Fruit fly (Drosophila melanogaster) whole organism, embryonic: ENCODE results near the gene Bub1.

Experiments used
- Bteb2 ChIP-seq: fragments of 200-800 bp; sonication (Bioruptor generic); optimal IDR thresholded peaks from 2 replicates; lab custom pipeline; 2016; ENCODE audit warnings: missing biosample characterization, missing genetic modification characterization
- CG10431 ChIP-seq: fragments of 200-800 bp; sonication (Bioruptor generic); optimal IDR thresholded peaks from 3 replicates; lab custom pipeline; 2018; ENCODE audit warnings: missing biosample characterization, mild to moderate bottlenecking, missing genetic modification characterization
- CG10654 ChIP-seq: fragments of 200-800 bp; sonication (Bioruptor generic); optimal IDR thresholded peaks from 2 replicates; lab custom pipeline; 2016; ENCODE audit warnings: missing biosample characterization, missing genetic modification characterization
- CG11398 ChIP-seq: fragments of 200-800 bp; sonication (Bioruptor generic); optimal IDR thresholded peaks from 2 replicates; lab custom pipeline; 2016; ENCODE audit warnings: missing biosample characterization, missing genetic modification characterization
- CG11504 ChIP-seq: fragments of 200-800 bp; sonication (Bioruptor generic); optimal IDR thresholded peaks from 3 replicates; lab custom pipeline; 2019; ENCODE audit warnings: missing biosample characterization, mild to moderate bottlenecking, missing genetic modification characterization, moderate library complexity
- CG12071 ChIP-seq: fragments of 200-800 bp; sonication (Bioruptor generic); optimal IDR thresholded peaks from 3 replicates; lab custom pipeline; 2018; ENCODE audit warnings: missing biosample characterization, mild to moderate bottlenecking, missing genetic modification characterization
- CG12104 ChIP-seq: fragments of 200-800 bp; sonication (Bioruptor generic); optimal IDR thresholded peaks from 3 replicates; lab custom pipeline; 2016; ENCODE audit warnings: missing biosample characterization, missing genetic modification characterization
- CG12942 ChIP-seq: fragments of 200-800 bp; sonication (Bioruptor generic); optimal IDR thresholded peaks from 3 replicates; lab custom pipeline; 2016; ENCODE audit warnings: missing biosample characterization, missing genetic modification characterization
- CG15269 ChIP-seq: fragments of 200-800 bp; sonication (Bioruptor generic); optimal IDR thresholded peaks from 2 replicates; lab custom pipeline; 2018; ENCODE audit warnings: missing biosample characterization, mild to moderate bottlenecking, missing genetic modification characterization, moderate library complexity
- CG16813 ChIP-seq: fragments of 200-800 bp; sonication (Bioruptor generic); IDR thresholded peaks from 3 replicates; pipeline ENCODE4 v1.3.6; 2022; ENCODE audit warnings: missing biosample characterization, missing genetic modification characterization; ENCODE audit not compliant: partially characterized antibody
- CG1792 ChIP-seq: fragments of 200-800 bp; sonication (Bioruptor generic); optimal IDR thresholded peaks from 2 replicates; lab custom pipeline; 2016; ENCODE audit warnings: missing biosample characterization, missing genetic modification characterization
- CG2199 ChIP-seq: fragments of 200-800 bp; sonication (Bioruptor generic); IDR thresholded peaks from 3 replicates; pipeline ENCODE4 v1.3.6; 2022; ENCODE audit warnings: missing biosample characterization, missing genetic modification characterization
- CG3847 ChIP-seq: fragments of 200-800 bp; sonication (Bioruptor generic); IDR thresholded peaks from 2 replicates; pipeline ENCODE4 v1.3.6; 2022; ENCODE audit warnings: missing biosample characterization, missing genetic modification characterization
- CG4617 ChIP-seq: fragments of 200-800 bp; sonication (Bioruptor generic); optimal IDR thresholded peaks from 3 replicates; lab custom pipeline; 2016; ENCODE audit warnings: missing biosample characterization, missing genetic modification characterization, borderline replicate concordance
- CG5245 ChIP-seq: fragments of 200-800 bp; sonication (Bioruptor generic); optimal IDR thresholded peaks from 3 replicates; lab custom pipeline; 2016; ENCODE audit warnings: missing biosample characterization, missing genetic modification characterization
- CG6689 ChIP-seq: fragments of 200-800 bp; sonication (Bioruptor generic); IDR thresholded peaks from 2 replicates; pipeline ENCODE4 v1.3.6; 2022; ENCODE audit warnings: missing biosample characterization, missing genetic modification characterization
- CG6854 ChIP-seq: fragments of 200-800 bp; sonication (Bioruptor generic); optimal IDR thresholded peaks from 3 replicates; lab custom pipeline; 2017; ENCODE audit warnings: missing biosample characterization, mild to moderate bottlenecking, missing genetic modification characterization
- CG9727 ChIP-seq: fragments of 200-800 bp; sonication (Bioruptor generic); optimal IDR thresholded peaks from 3 replicates; lab custom pipeline; 2017; ENCODE audit warnings: missing biosample characterization, mild to moderate bottlenecking, missing genetic modification characterization
- CHES-1-like ChIP-seq: fragments of 200-800 bp; sonication (Bioruptor generic); optimal IDR thresholded peaks from 2 replicates; lab custom pipeline; 2016; ENCODE audit warnings: missing biosample characterization, missing genetic modification characterization
- D19B ChIP-seq: fragments of 200-800 bp; sonication (Bioruptor generic); optimal IDR thresholded peaks from 2 replicates; lab custom pipeline; 2017; ENCODE audit warnings: missing biosample characterization, mild to moderate bottlenecking, missing genetic modification characterization
- Dad ChIP-seq: fragments of 200-800 bp; sonication (Bioruptor generic); optimal IDR thresholded peaks from 3 replicates; lab custom pipeline; 2016; ENCODE audit warnings: missing biosample characterization, missing genetic modification characterization
- Dbx ChIP-seq: fragments of 200-800 bp; sonication (Bioruptor generic); IDR thresholded peaks from 3 replicates; pipeline ENCODE4 v1.3.6; 2022; ENCODE audit warnings: missing biosample characterization, missing genetic modification characterization
- Fer1 ChIP-seq: fragments of 200-800 bp; sonication (Bioruptor generic); optimal IDR thresholded peaks from 2 replicates; lab custom pipeline; 2017; ENCODE audit warnings: missing biosample characterization, mild to moderate bottlenecking, missing genetic modification characterization
- MBD-R2 ChIP-seq: fragments of 200-800 bp; sonication (Bioruptor generic); IDR thresholded peaks from 2 replicates; pipeline ENCODE4 v1.3.6; 2022; ENCODE audit warnings: missing biosample characterization, missing genetic modification characterization
- Oaz ChIP-seq: fragments of 200-800 bp; sonication (Bioruptor generic); IDR thresholded peaks from 2 replicates; pipeline ENCODE4 v1.3.6; 2022; ENCODE audit warnings: missing biosample characterization, missing genetic modification characterization
- Oli ChIP-seq: fragments of 200-800 bp; sonication (Bioruptor generic); optimal IDR thresholded peaks from 2 replicates; lab custom pipeline; 2018; ENCODE audit warnings: missing biosample characterization, mild to moderate bottlenecking, missing genetic modification characterization, moderate library complexity
- Pdp1 ChIP-seq, 2 experiments: fragments of 200-800 bp; sonication (Bioruptor generic); optimal IDR thresholded peaks; 3 replicates each; lab custom pipeline; 2016; ENCODE audit warnings: missing biosample characterization in 2 of 2, missing genetic modification characterization in 2 of 2, mild to moderate bottlenecking in 1 of 2, moderate library complexity in 1 of 2
- Ptx1 ChIP-seq: fragments of 200-800 bp; sonication (Bioruptor generic); IDR thresholded peaks from 2 replicates; pipeline ENCODE4 v1.3.6; 2022; ENCODE audit warnings: missing biosample characterization, missing genetic modification characterization
- Sox102F ChIP-seq: fragments of 200-800 bp; sonication (Bioruptor generic); optimal IDR thresholded peaks from 2 replicates; lab custom pipeline; 2018; ENCODE audit warnings: missing biosample characterization, mild to moderate bottlenecking, missing genetic modification characterization, moderate library complexity
- al ChIP-seq: fragments of 200-800 bp; sonication (Bioruptor generic); IDR thresholded peaks from 2 replicates; pipeline ENCODE4 v1.3.6; 2022; ENCODE audit warnings: missing biosample characterization, missing genetic modification characterization
- aop ChIP-seq: fragments of 200-800 bp; sonication (Bioruptor generic); IDR thresholded peaks from 2 replicates; pipeline ENCODE4 v1.3.6; 2022; ENCODE audit warnings: missing biosample characterization, missing genetic modification characterization
- bsh ChIP-seq, 2 experiments: fragments of 200-800 bp; sonication (Bioruptor generic); optimal IDR thresholded peaks; 2 replicates each; lab custom pipeline; 2017 to 2018; ENCODE audit warnings: mild to moderate bottlenecking in 2 of 2, missing biosample characterization in 2 of 2, missing genetic modification characterization in 2 of 2, moderate library complexity in 1 of 2
- chif ChIP-seq, 2 experiments: fragments of 200-800 bp; sonication (Bioruptor generic); optimal IDR thresholded peaks; 3 replicates each; lab custom pipeline; 2016; ENCODE audit warnings: missing biosample characterization in 2 of 2, missing genetic modification characterization in 2 of 2
- corto ChIP-seq: fragments of 200-800 bp; sonication (Bioruptor generic); optimal IDR thresholded peaks from 2 replicates; lab custom pipeline; 2016; ENCODE audit warnings: missing biosample characterization, mild to moderate bottlenecking, missing genetic modification characterization, moderate library complexity
- emc ChIP-seq: fragments of 200-800 bp; sonication (Bioruptor generic); optimal IDR thresholded peaks from 2 replicates; lab custom pipeline; 2016; ENCODE audit warnings: missing biosample characterization, missing genetic modification characterization
- fd96Cb ChIP-seq: fragments of 200-800 bp; sonication (Bioruptor generic); optimal IDR thresholded peaks from 2 replicates; lab custom pipeline; 2018; ENCODE audit warnings: missing biosample characterization, mild to moderate bottlenecking, missing genetic modification characterization, moderate library complexity
- gcm2 ChIP-seq: fragments of 200-800 bp; sonication (Bioruptor generic); optimal IDR thresholded peaks from 2 replicates; lab custom pipeline; 2016; ENCODE audit warnings: missing biosample characterization, missing genetic modification characterization
- gem ChIP-seq: fragments of 200-800 bp; sonication (Bioruptor generic); optimal IDR thresholded peaks from 2 replicates; lab custom pipeline; 2019; ENCODE audit warnings: missing biosample characterization, mild to moderate bottlenecking, missing genetic modification characterization, moderate library complexity
- hkb ChIP-seq, 2 experiments: fragments of 200-800 bp in 1 of 2; fragments of >200 bp in 1 of 2; sonication (Bioruptor generic) in 1 of 2; IDR thresholded peaks in 1 of 2; optimal IDR thresholded peaks in 1 of 2; 2 replicates each; pipeline versions ENCODE4 v1.3.6 to Lab custom; 2017 to 2022; ENCODE audit warnings: missing biosample characterization in 1 of 2, missing genetic modification characterization in 1 of 2
- ind ChIP-seq: fragments of 200-800 bp; sonication (Bioruptor generic); optimal IDR thresholded peaks from 3 replicates; lab custom pipeline; 2016; ENCODE audit warnings: missing biosample characterization, missing genetic modification characterization
- ken ChIP-seq: fragments of 200-800 bp; sonication (Bioruptor generic); IDR thresholded peaks from 3 replicates; pipeline ENCODE4 v1.3.6; 2022; ENCODE audit warnings: missing biosample characterization, missing genetic modification characterization
- knrl ChIP-seq: fragments of 200-800 bp; sonication (Bioruptor generic); IDR thresholded peaks from 3 replicates; pipeline ENCODE4 v1.3.6; 2022; ENCODE audit warnings: missing biosample characterization, missing genetic modification characterization; ENCODE audit not compliant: partially characterized antibody
- org-1 ChIP-seq: fragments of 200-800 bp; sonication (Bioruptor generic); optimal IDR thresholded peaks from 2 replicates; lab custom pipeline; 2017; ENCODE audit warnings: missing biosample characterization, missing genetic modification characterization
- pan ChIP-seq, 4 experiments: fragments of >200 bp in 3 of 4; fragments of 200-800 bp in 1 of 4; sonication (Bioruptor generic) in 1 of 4; optimal IDR thresholded peaks in 3 of 4; IDR thresholded peaks in 1 of 4; 2 replicates each; pipeline versions ENCODE4 v1.3.6 to Lab custom; 2017 to 2022; ENCODE audit warnings: missing biosample characterization in 2 of 4, missing genetic modification characterization in 2 of 4, mixed read lengths in 1 of 4
- pho ChIP-seq: fragments of 200-800 bp; sonication (Bioruptor generic); optimal IDR thresholded peaks from 2 replicates; lab custom pipeline; 2016; ENCODE audit warnings: missing biosample characterization, missing genetic modification characterization
- row ChIP-seq: fragments of 200-800 bp; sonication (Bioruptor generic); IDR thresholded peaks from 3 replicates; pipeline ENCODE4 v1.3.6; 2022; ENCODE audit warnings: missing biosample characterization, missing genetic modification characterization
- sens ChIP-seq: fragments of 200-800 bp; sonication (Bioruptor generic); peaks from one replicate; lab custom pipeline; 2016; ENCODE audit warnings: missing biosample characterization, missing genetic modification characterization
- stwl ChIP-seq: fragments of 200-800 bp; sonication (Bioruptor generic); optimal IDR thresholded peaks from 3 replicates; lab custom pipeline; 2018; ENCODE audit warnings: missing biosample characterization, mild to moderate bottlenecking, missing genetic modification characterization, moderate library complexity
- vnd ChIP-seq: fragments of 200-800 bp; sonication (Bioruptor generic); IDR thresholded peaks from 3 replicates; pipeline ENCODE4 v1.3.6; 2022; ENCODE audit warnings: missing biosample characterization, missing genetic modification characterization; ENCODE audit not compliant: partially characterized antibody
- zen ChIP-seq: fragments of 200-800 bp; sonication (Bioruptor generic); optimal IDR thresholded peaks from 3 replicates; lab custom pipeline; 2018; ENCODE audit warnings: missing biosample characterization, mild to moderate bottlenecking, missing genetic modification characterization, moderate library complexity

The Bub1 gene

dm6 chr2L:5302284-5302683 lies 23.6 kb downstream of the Bub1 start:
- TF ChIP-seq pan (optimal IDR thresholded peaks at IDR 0.05; lab: Kevin White, UChicago) (no peak), pan (GFP tag; optimal IDR thresholded peaks at IDR 0.05 in 1 of 2, IDR thresholded peaks at IDR 0.05 in 1 of 2) (no peak), Pdp1 (GFP tag; optimal IDR thresholded peaks at IDR 0.05; lab: Kevin White, UChicago) (peak in 1 of 2 experiments; percentile 64), CG6689 (GFP tag; lab: Robert Waterston, UW) (no peak), Oaz (GFP tag; lab: Robert Waterston, UW) (no peak), ken (GFP tag; lab: Robert Waterston, UW) (0 out of 3 replicates have a peak, but pooled peaks have one; percentile 14), Ptx1 (GFP tag; lab: Robert Waterston, UW) (peak; percentile 17; the same call in 1 of the 2 replicates), CG2199 (GFP tag; lab: Robert Waterston, UW) (no peak), CG11504 (tag; lab: Kevin White, UChicago) (peak; percentile 5), vnd (GFP tag; lab: Robert Waterston, UW) (no peak), pho (GFP tag; lab: Kevin White, UChicago) (no peak), CHES-1-like (GFP tag; lab: Kevin White, UChicago) (no peak), org-1 (GFP tag; lab: Kevin White, UChicago) (no peak), CG12942 (GFP tag; lab: Kevin White, UChicago) (no peak), al (GFP tag; lab: Robert Waterston, UW) (no peak), CG9727 (GFP tag; lab: Kevin White, UChicago) (no peak), CG3847 (no peak), gcm2 (GFP tag; lab: Kevin White, UChicago) (no peak), D19B (no peak), bsh (GFP tag; optimal IDR thresholded peaks at IDR 0.05; lab: Kevin White, UChicago) (peak in 1 of 2 experiments; percentile 3), Dad (GFP tag; lab: Kevin White, UChicago) (no peak), zen (tag; lab: Kevin White, UChicago) (no peak), CG15269 (no peak), CG5245 (no peak), emc (no peak), aop (GFP tag; lab: Robert Waterston, UW) (no peak), hkb (optimal IDR thresholded peaks at IDR 0.05; lab: Kevin White, UChicago) (no peak), hkb (GFP tag; IDR thresholded peaks at IDR 0.05; lab: Robert Waterston, UW) (no peak), CG12104 (GFP tag; lab: Kevin White, UChicago) (no peak), Dbx (no peak), sens (GFP tag; lab: Kevin White, UChicago) (peak; percentile 72), Oli (tag; lab: Kevin White, UChicago) (peak; percentile 22), CG16813 (GFP tag; lab: Robert Waterston, UW) (no peak), chif (GFP tag; optimal IDR thresholded peaks at IDR 0.05; lab: Kevin White, UChicago) (no peak), CG1792 (GFP tag; lab: Kevin White, UChicago) (no peak), Bteb2 (GFP tag; lab: Kevin White, UChicago) (no peak), CG10431 (GFP tag; lab: Kevin White, UChicago) (no peak), CG10654 (GFP tag; lab: Kevin White, UChicago) (no peak), ind (GFP tag; lab: Kevin White, UChicago) (no peak), corto (GFP tag; lab: Kevin White, UChicago) (no peak), CG6854 (GFP tag; lab: Kevin White, UChicago) (no peak), fd96Cb (tag; lab: Kevin White, UChicago) (no peak), row (GFP tag; lab: Robert Waterston, UW) (peak; percentile 27; the same call in 2 of the 3 replicates), stwl (no peak), CG11398 (no peak), Sox102F (GFP tag; lab: Kevin White, UChicago) (peak; percentile 27), gem (peak; percentile 28), knrl (no peak), Fer1 (no peak), CG4617 (GFP tag; lab: Kevin White, UChicago) (no peak), MBD-R2 (no peak), CG12071 (GFP tag; lab: Kevin White, UChicago) (no peak)
